Fruit fly (Drosophila melanogaster) whole organism, embryonic: ENCODE data around the gene mRpS18B.
A peak's percentile ranks its signal among the peaks of the same experiment; 100 is the strongest.

ENCODE experiments used
- Atf-2 ChIP-seq: fragments of 200-800 bp; sonication (Bioruptor generic); optimal IDR thresholded peaks from 2 replicates; lab custom pipeline; 2016; ENCODE audit warnings: missing biosample characterization, missing genetic modification characterization
- B-H1 ChIP-seq: fragments of 200-800 bp; sonication (Bioruptor generic); IDR thresholded peaks from 3 replicates; pipeline ENCODE4 v1.3.6; 2022; ENCODE audit warnings: missing biosample characterization, missing genetic modification characterization
- CG10147 ChIP-seq: fragments of 200-800 bp; sonication (Bioruptor generic); optimal IDR thresholded peaks from 2 replicates; lab custom pipeline; 2019; ENCODE audit warnings: missing biosample characterization, mild to moderate bottlenecking, missing genetic modification characterization, moderate library complexity
- CG10543 ChIP-seq: fragments of 200-800 bp; sonication (Bioruptor generic); optimal IDR thresholded peaks from 3 replicates; lab custom pipeline; 2017; ENCODE audit warnings: missing biosample characterization, mild to moderate bottlenecking, missing genetic modification characterization, moderate library complexity
- CG10959 ChIP-seq: fragments of 200-800 bp; sonication (Bioruptor generic); IDR thresholded peaks from 2 replicates; pipeline ENCODE4 v1.3.6; 2022; ENCODE audit warnings: missing biosample characterization, missing genetic modification characterization
- CG11695 ChIP-seq: fragments of 200-800 bp; sonication (Bioruptor generic); IDR thresholded peaks from 3 replicates; pipeline ENCODE4 v1.3.6; 2022; ENCODE audit warnings: missing biosample characterization, missing genetic modification characterization
- CG1233 ChIP-seq: fragments of 200-800 bp; sonication (Bioruptor generic); optimal IDR thresholded peaks from 4 replicates; lab custom pipeline; 2018; ENCODE audit warnings: missing biosample characterization, mild to moderate bottlenecking, missing genetic modification characterization
- CG13287 ChIP-seq: fragments of 200-800 bp; sonication (Bioruptor generic); IDR thresholded peaks from 2 replicates; pipeline ENCODE4 v1.3.6; 2022; ENCODE audit warnings: missing biosample characterization, missing genetic modification characterization; ENCODE audit not compliant: partially characterized antibody
- CG13296 ChIP-seq: fragments of 200-800 bp; sonication (Bioruptor generic); optimal IDR thresholded peaks from 3 replicates; lab custom pipeline; 2018; ENCODE audit warnings: missing biosample characterization, mild to moderate bottlenecking, missing genetic modification characterization
- CG13624 ChIP-seq: fragments of 200-800 bp; sonication (Bioruptor generic); optimal IDR thresholded peaks from 2 replicates; lab custom pipeline; 2016; ENCODE audit warnings: missing biosample characterization, missing genetic modification characterization
- CG13894 ChIP-seq: fragments of 200-800 bp; sonication (Bioruptor generic); optimal IDR thresholded peaks from 3 replicates; lab custom pipeline; 2018; ENCODE audit warnings: missing biosample characterization, mild to moderate bottlenecking, missing genetic modification characterization, moderate library complexity
- CG15011 ChIP-seq: fragments of 200-800 bp; sonication (Bioruptor generic); optimal IDR thresholded peaks from 3 replicates; lab custom pipeline; 2018; ENCODE audit warnings: missing biosample characterization, mild to moderate bottlenecking, missing genetic modification characterization
- CG17359 ChIP-seq: fragments of 200-800 bp; sonication (Bioruptor generic); optimal IDR thresholded peaks from 3 replicates; lab custom pipeline; 2018; ENCODE audit warnings: missing biosample characterization, mild to moderate bottlenecking, missing genetic modification characterization, moderate library complexity
- CG17612 ChIP-seq: fragments of 200-800 bp; sonication (Bioruptor generic); IDR thresholded peaks from 2 replicates; pipeline ENCODE4 v1.3.6; 2022; ENCODE audit warnings: missing biosample characterization, missing genetic modification characterization
- CG17912 ChIP-seq: fragments of 200-800 bp; sonication (Bioruptor generic); optimal IDR thresholded peaks from 2 replicates; lab custom pipeline; 2018; ENCODE audit warnings: missing biosample characterization, mild to moderate bottlenecking, missing genetic modification characterization
- CG30020 ChIP-seq: fragments of 200-800 bp; optimal IDR thresholded peaks from 2 replicates; lab custom pipeline; 2019; ENCODE audit warnings: missing biosample characterization, mild to moderate bottlenecking, missing genetic modification characterization, moderate library complexity
- CG3407 ChIP-seq: fragments of 200-800 bp; sonication (Bioruptor generic); optimal IDR thresholded peaks from 2 replicates; lab custom pipeline; 2018; ENCODE audit warnings: missing biosample characterization, mild to moderate bottlenecking, missing genetic modification characterization
- CG34224 ChIP-seq: fragments of 200-800 bp; sonication (Bioruptor generic); IDR thresholded peaks from 3 replicates; pipeline ENCODE4 v1.3.6; 2022; ENCODE audit warnings: missing biosample characterization, missing genetic modification characterization; ENCODE audit not compliant: partially characterized antibody
- CG3838 ChIP-seq: fragments of 200-800 bp; sonication (Bioruptor generic); optimal IDR thresholded peaks from 3 replicates; lab custom pipeline; 2016; ENCODE audit warnings: missing biosample characterization, missing genetic modification characterization
- CG42726 ChIP-seq: fragments of 200-800 bp; sonication (Bioruptor generic); IDR thresholded peaks from 2 replicates; pipeline ENCODE4 v1.3.6; 2022; ENCODE audit warnings: missing biosample characterization, missing genetic modification characterization; ENCODE audit not compliant: partially characterized antibody
- CG4617 ChIP-seq: fragments of 200-800 bp; sonication (Bioruptor generic); optimal IDR thresholded peaks from 3 replicates; lab custom pipeline; 2016; ENCODE audit warnings: missing biosample characterization, missing genetic modification characterization, borderline replicate concordance
- CG4854 ChIP-seq: fragments of 200-800 bp; sonication (Bioruptor generic); optimal IDR thresholded peaks from 2 replicates; lab custom pipeline; 2016; ENCODE audit warnings: missing biosample characterization, missing genetic modification characterization, inconsistent platforms
- CG6683 ChIP-seq: fragments of 200-800 bp; sonication (Bioruptor generic); optimal IDR thresholded peaks from 2 replicates; lab custom pipeline; 2017; ENCODE audit warnings: missing biosample characterization, mild to moderate bottlenecking, missing genetic modification characterization, missing genetic modification reagents
- CG8290 ChIP-seq, 3 experiments: fragments of 200-800 bp; sonication (Bioruptor generic); optimal IDR thresholded peaks; 2 replicates each; lab custom pipeline; 2016 to 2019; ENCODE audit warnings: missing biosample characterization in 3 of 3, missing genetic modification characterization in 3 of 3, mild to moderate bottlenecking in 2 of 3, moderate library complexity in 1 of 3
- CG9437 ChIP-seq: fragments of 200-800 bp; sonication (Bioruptor generic); optimal IDR thresholded peaks from 2 replicates; lab custom pipeline; 2018; ENCODE audit warnings: missing biosample characterization, mild to moderate bottlenecking, missing genetic modification characterization
- CG9876 ChIP-seq: fragments of 200-800 bp; sonication (Bioruptor generic); optimal IDR thresholded peaks from 2 replicates; lab custom pipeline; 2016; ENCODE audit warnings: missing biosample characterization, missing genetic modification characterization
- E2f1 ChIP-seq: fragments of 200-800 bp; sonication (Bioruptor generic); IDR thresholded peaks from 2 replicates; pipeline ENCODE4 v1.3.6; 2022; ENCODE audit warnings: missing biosample characterization, missing genetic modification characterization
- GATAe ChIP-seq: fragments of 200-800 bp; sonication (Bioruptor generic); conservative IDR thresholded peaks from 2 replicates; pipeline ENCODE4 v1.3.6; 2022; ENCODE audit warnings: missing biosample characterization, missing genetic modification characterization
- Hr3 ChIP-seq: fragments of 200-800 bp; sonication (Bioruptor generic); optimal IDR thresholded peaks from 3 replicates; lab custom pipeline; 2016; ENCODE audit warnings: missing biosample characterization, missing genetic modification characterization
- MBD-R2 ChIP-seq: fragments of 200-800 bp; sonication (Bioruptor generic); IDR thresholded peaks from 2 replicates; pipeline ENCODE4 v1.3.6; 2022; ENCODE audit warnings: missing biosample characterization, missing genetic modification characterization
- NC2α ChIP-seq: fragments of 200-800 bp; sonication (Bioruptor generic); optimal IDR thresholded peaks from 2 replicates; lab custom pipeline; 2016; ENCODE audit warnings: missing biosample characterization, missing genetic modification characterization
- Neu2 ChIP-seq: fragments of 200-800 bp; sonication (Bioruptor generic); optimal IDR thresholded peaks from 3 replicates; lab custom pipeline; 2016; ENCODE audit warnings: missing biosample characterization, missing genetic modification characterization, borderline replicate concordance
- Nf-YA ChIP-seq: fragments of 200-800 bp; sonication (Bioruptor generic); IDR thresholded peaks from 2 replicates; pipeline ENCODE4 v1.3.6; 2022; ENCODE audit warnings: missing biosample characterization, missing genetic modification characterization
- NfI ChIP-seq: fragments of 200-800 bp; sonication (Bioruptor generic); optimal IDR thresholded peaks from 3 replicates; lab custom pipeline; 2018; ENCODE audit warnings: missing biosample characterization, mild to moderate bottlenecking, missing genetic modification characterization, moderate library complexity
- Ravus ChIP-seq: fragments of 200-800 bp; sonication (Bioruptor generic); IDR thresholded peaks from 2 replicates; pipeline ENCODE4 v1.3.6; 2022; ENCODE audit warnings: missing biosample characterization, missing genetic modification characterization
- Rx ChIP-seq: fragments of 200-800 bp; sonication (Bioruptor generic); IDR thresholded peaks from 2 replicates; pipeline ENCODE4 v1.3.6; 2022; ENCODE audit warnings: missing biosample characterization, missing genetic modification characterization
- ac ChIP-seq: fragments of 200-800 bp; sonication (Bioruptor generic); optimal IDR thresholded peaks from 3 replicates; lab custom pipeline; 2017; ENCODE audit warnings: missing biosample characterization, mild to moderate bottlenecking, missing genetic modification characterization
- ato ChIP-seq: fragments of 200-800 bp; sonication (Bioruptor generic); IDR thresholded peaks from 2 replicates; pipeline ENCODE4 v1.3.6; 2022; ENCODE audit warnings: missing biosample characterization, missing genetic modification characterization; ENCODE audit not compliant: partially characterized antibody
- ftz-f1 ChIP-seq: fragments of 200-800 bp; sonication (Bioruptor generic); optimal IDR thresholded peaks from 2 replicates; lab custom pipeline; 2016; ENCODE audit warnings: missing biosample characterization, missing genetic modification characterization
- gro ChIP-seq: fragments of 200-800 bp; sonication (Bioruptor generic); optimal IDR thresholded peaks from 2 replicates; lab custom pipeline; 2016; ENCODE audit warnings: missing biosample characterization, missing genetic modification characterization
- h ChIP-seq: fragments of >200 bp; optimal IDR thresholded peaks from 2 replicates; lab custom pipeline; 2017
- rib ChIP-seq: fragments of 200-800 bp; sonication (Bioruptor generic); IDR thresholded peaks from 2 replicates; pipeline ENCODE4 v1.3.6; 2022; ENCODE audit warnings: missing biosample characterization, missing genetic modification characterization
- run ChIP-seq: fragments of 200-800 bp; sonication (Bioruptor generic); optimal IDR thresholded peaks from 3 replicates; lab custom pipeline; 2018; ENCODE audit warnings: missing biosample characterization, mild to moderate bottlenecking, missing genetic modification characterization
- sima ChIP-seq: fragments of 200-800 bp; sonication (Bioruptor generic); optimal IDR thresholded peaks from 2 replicates; lab custom pipeline; 2016; ENCODE audit warnings: missing biosample characterization, missing genetic modification characterization
- slbo ChIP-seq: fragments of 200-800 bp; sonication (Bioruptor generic); IDR thresholded peaks from 2 replicates; pipeline ENCODE4 v1.3.6; 2022; ENCODE audit warnings: missing biosample characterization, missing genetic modification characterization
- stc ChIP-seq: fragments of 200-800 bp; sonication (Bioruptor generic); IDR thresholded peaks from 2 replicates; pipeline ENCODE4 v1.3.6; 2022; ENCODE audit warnings: missing biosample characterization, missing genetic modification characterization
- tin ChIP-seq: fragments of 200-800 bp; sonication (Bioruptor generic); optimal IDR thresholded peaks from 3 replicates; lab custom pipeline; 2016; ENCODE audit warnings: missing biosample characterization, missing genetic modification characterization
- tna ChIP-seq: fragments of 200-800 bp; sonication (Bioruptor generic); IDR thresholded peaks from 2 replicates; pipeline ENCODE4 v1.3.6; 2022; ENCODE audit warnings: missing biosample characterization, missing genetic modification characterization; ENCODE audit not compliant: partially characterized antibody
- usp ChIP-seq: fragments of >200 bp; optimal IDR thresholded peaks from 2 replicates; lab custom pipeline; 2017; ENCODE audit warnings: missing biosample characterization, missing genetic modification characterization
- zen ChIP-seq: fragments of 200-800 bp; sonication (Bioruptor generic); optimal IDR thresholded peaks from 3 replicates; lab custom pipeline; 2018; ENCODE audit warnings: missing biosample characterization, mild to moderate bottlenecking, missing genetic modification characterization, moderate library complexity

The mRpS18B gene

dm6 chr2L:20061018-20061657 is 35.9 kb downstream of the mRpS18B start, which contains the start of the genes barr and lok (continued):
- TF ChIP-seq usp (GFP tag; lab: Kevin White, UChicago) = no peak
- TF ChIP-seq h = no peak
- no peak for TF ChIP-seq sima (GFP tag; lab: Kevin White, UChicago)
- TF ChIP-seq CG17359 (tag; lab: Kevin White, UChicago) = no peak
- peak; percentile 53 for TF ChIP-seq CG10147
- no peak for TF ChIP-seq stc (GFP tag; lab: Robert Waterston, UW)
- no peak for TF ChIP-seq Ravus (GFP tag; lab: Robert Waterston, UW)
- TF ChIP-seq CG8290 (GFP tag; optimal IDR thresholded peaks at IDR 0.05; lab: Kevin White, UChicago) = peak; percentile 57
- TF ChIP-seq CG8290 (tag; optimal IDR thresholded peaks at IDR 0.05; lab: Kevin White, UChicago) = peak in 1 of 2 experiments; percentile 33
- TF ChIP-seq zen (tag; lab: Kevin White, UChicago) = peak; percentile 25
- TF ChIP-seq rib (GFP tag; lab: Robert Waterston, UW) = no peak
- TF ChIP-seq CG34224 (GFP tag; lab: Robert Waterston, UW) = no peak
- TF ChIP-seq gro = peak; percentile 6
- TF ChIP-seq CG30020 (tag; lab: Kevin White, UChicago) = peak; percentile 66
- TF ChIP-seq CG4854 (GFP tag; lab: Kevin White, UChicago) = peak; percentile 9
- TF ChIP-seq tin (GFP tag; lab: Kevin White, UChicago) = peak; percentile 53
- no peak for TF ChIP-seq CG11695
- no peak for TF ChIP-seq CG3407 (GFP tag; lab: Kevin White, UChicago)
- no peak for TF ChIP-seq CG17912
- no peak for TF ChIP-seq ato
- TF ChIP-seq CG42726 (GFP tag; lab: Robert Waterston, UW) = no peak
- TF ChIP-seq B-H1 (GFP tag; lab: Robert Waterston, UW) = no peak
- TF ChIP-seq CG13894 (tag; lab: Kevin White, UChicago) = no peak
- TF ChIP-seq CG13624 = peak; percentile 12
- TF ChIP-seq CG6683 = no peak
- peak; percentile 46; the same call in 1 of the 2 replicates for TF ChIP-seq slbo (GFP tag; lab: Robert Waterston, UW)
- peak; percentile 34 for TF ChIP-seq MBD-R2 (GFP tag; lab: Robert Waterston, UW)
- no peak for TF ChIP-seq NfI (GFP tag; lab: Kevin White, UChicago)
- TF ChIP-seq CG17612 (GFP tag; lab: Robert Waterston, UW) = no peak
- TF ChIP-seq CG9437 (GFP tag; lab: Kevin White, UChicago) = peak; percentile 61
- no peak for TF ChIP-seq run
- TF ChIP-seq CG15011 (GFP tag; lab: Kevin White, UChicago) = peak; percentile 3
- TF ChIP-seq CG10959 (GFP tag; lab: Robert Waterston, UW) = no peak
- no peak for TF ChIP-seq CG13296
- peak; percentile 66 for TF ChIP-seq Hr3 (GFP tag; lab: Kevin White, UChicago)
- TF ChIP-seq Nf-YA (GFP tag; lab: Robert Waterston, UW) = no peak
- TF ChIP-seq Atf-2 (GFP tag; lab: Kevin White, UChicago) = peak; percentile 62
- peak; percentile 45 for TF ChIP-seq E2f1 (GFP tag; lab: Robert Waterston, UW)
- TF ChIP-seq CG3838 (GFP tag; lab: Kevin White, UChicago) = peak; percentile 44
- TF ChIP-seq tna (GFP tag; lab: Robert Waterston, UW) = no peak
- peak; percentile 62 for TF ChIP-seq CG10543 (GFP tag; lab: Kevin White, UChicago)
- TF ChIP-seq ftz-f1 (GFP tag; lab: Kevin White, UChicago) = no peak
- no peak for TF ChIP-seq NC2α (GFP tag; lab: Kevin White, UChicago)
- TF ChIP-seq CG13287 (GFP tag; lab: Robert Waterston, UW) = no peak
- peak; percentile 1 for TF ChIP-seq Neu2
- peak; percentile 5 for TF ChIP-seq CG9876 (GFP tag; lab: Kevin White, UChicago)
- TF ChIP-seq GATAe (GFP tag; lab: Robert Waterston, UW) = no peak
- no peak for TF ChIP-seq CG4617
- TF ChIP-seq ac (GFP tag; lab: Kevin White, UChicago) = no peak
- TF ChIP-seq Rx (GFP tag; lab: Robert Waterston, UW) = no peak
- peak; percentile 49 for TF ChIP-seq CG1233 (GFP tag; lab: Kevin White, UChicago)
